Worm (Caenorhabditis elegans) whole organism, L2 larva: Measurements from ENCODE around the gene spp-9.

ENCODE experiments used
- lin-39 ChIP-seq: fragments of 150-350 bp; optimal IDR thresholded peaks from 2 replicates; lab custom pipeline; 2014; ENCODE audit warnings: missing biosample characterization, missing genetic modification reagents, missing genetic modification characterization
- mdl-1 ChIP-seq, 2 experiments: fragments of 150-350 bp in 1 of 2; sonication (generic microtip) in 1 of 2; optimal IDR thresholded peaks; 2 replicates each; lab custom pipeline; 2017; ENCODE audit warnings: missing biosample characterization in 2 of 2, missing genetic modification characterization in 2 of 2
- nhr-11 ChIP-seq: fragments of 150-350 bp; optimal IDR thresholded peaks from 2 replicates; lab custom pipeline; 2014; ENCODE audit warnings: missing biosample characterization, missing genetic modification characterization
- unc-39 ChIP-seq: fragments of 150-350 bp; optimal IDR thresholded peaks from 2 replicates; lab custom pipeline; 2014; ENCODE audit warnings: missing biosample characterization, missing genetic modification characterization
- ztf-11 ChIP-seq: sonication (generic microtip); optimal IDR thresholded peaks from 2 replicates; lab custom pipeline; 2017; ENCODE audit warnings: missing biosample characterization, missing genetic modification characterization

DNA sequence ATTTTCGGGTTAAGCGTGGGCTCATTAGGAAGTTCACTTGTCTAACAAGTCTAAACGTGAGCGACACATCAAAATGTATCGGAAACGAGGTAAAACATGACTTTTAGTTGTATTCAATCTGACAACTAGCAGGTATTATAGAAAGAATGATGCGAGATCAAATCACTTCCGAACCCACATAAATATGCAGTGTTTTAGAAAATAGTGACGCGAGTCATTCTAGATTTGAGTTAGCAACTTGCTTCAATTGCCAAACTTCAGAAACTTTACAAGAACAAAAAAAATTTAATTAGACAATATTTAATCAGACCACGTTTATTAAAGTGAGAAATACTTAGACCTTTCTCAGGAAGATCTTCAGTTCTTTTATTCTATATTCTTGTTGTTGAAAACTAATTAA is 30.9 kb upstream of the spp-9 start:
- TF ChIP-seq lin-39 (tag; lab: Kevin White, UChicago) (no peak), nhr-11 (tag; lab: Kevin White, UChicago) (no peak), mdl-1 (tag; optimal IDR thresholded peaks at IDR 0.05; lab: Kevin White, UChicago) (no peak), ztf-11 (no peak), unc-39 (tag; lab: Kevin White, UChicago) (no peak)
